Fruit fly (Drosophila melanogaster) whole organism, embryonic: ENCODE results near the gene Dlic.

Source experiments
- Abd-B ChIP-seq: fragments of 200-800 bp; sonication (Bioruptor generic); optimal IDR thresholded peaks from 2 replicates; lab custom pipeline; 2018; ENCODE audit warnings: missing biosample characterization, mild to moderate bottlenecking, missing genetic modification characterization, moderate library complexity
- Atf-2 ChIP-seq: fragments of 200-800 bp; sonication (Bioruptor generic); optimal IDR thresholded peaks from 2 replicates; lab custom pipeline; 2016; ENCODE audit warnings: missing biosample characterization, missing genetic modification characterization
- BEAF-32 ChIP-seq: fragments of 200-800 bp; sonication (Bioruptor generic); optimal IDR thresholded peaks from 3 replicates; lab custom pipeline; 2017; ENCODE audit warnings: missing biosample characterization, missing genetic modification characterization, mild to moderate bottlenecking, moderate library complexity, missing genetic modification reagents
- CG11695 ChIP-seq: fragments of 200-800 bp; sonication (Bioruptor generic); IDR thresholded peaks from 3 replicates; pipeline ENCODE4 v1.3.6; 2022; ENCODE audit warnings: missing biosample characterization, missing genetic modification characterization
- CG14050 ChIP-seq: fragments of 200-800 bp; sonication (Bioruptor generic); IDR thresholded peaks from 3 replicates; pipeline ENCODE4 v1.3.6; 2022; ENCODE audit warnings: missing biosample characterization, missing genetic modification characterization
- CG16863 ChIP-seq: fragments of 200-800 bp; sonication (Bioruptor generic); optimal IDR thresholded peaks from 3 replicates; lab custom pipeline; 2016; ENCODE audit warnings: missing biosample characterization, missing genetic modification characterization
- CG17186 ChIP-seq: fragments of 200-800 bp; sonication (Bioruptor generic); optimal IDR thresholded peaks from 3 replicates; lab custom pipeline; 2017; ENCODE audit warnings: missing biosample characterization, missing genetic modification reagents, missing genetic modification characterization
- CG1832 ChIP-seq: fragments of 200-800 bp; sonication (Bioruptor generic); optimal IDR thresholded peaks from 2 replicates; lab custom pipeline; 2017; ENCODE audit warnings: missing biosample characterization, mild to moderate bottlenecking, missing genetic modification characterization, inconsistent platforms
- CG2889 ChIP-seq: fragments of 200-800 bp; sonication (Bioruptor generic); IDR thresholded peaks from 3 replicates; pipeline ENCODE4 v1.3.6; 2022; ENCODE audit warnings: missing biosample characterization, missing genetic modification characterization
- CG3065 ChIP-seq: fragments of 200-800 bp; sonication (Bioruptor generic); optimal IDR thresholded peaks from 2 replicates; lab custom pipeline; 2016; ENCODE audit warnings: missing biosample characterization, missing genetic modification characterization
- CG31441 ChIP-seq: fragments of 200-800 bp; sonication (Bioruptor generic); IDR thresholded peaks from 2 replicates; pipeline ENCODE4 v1.3.6; 2022; ENCODE audit warnings: missing biosample characterization, missing genetic modification characterization
- CG33213 ChIP-seq: fragments of 200-800 bp; sonication (Bioruptor generic); optimal IDR thresholded peaks from 3 replicates; lab custom pipeline; 2016; ENCODE audit warnings: missing biosample characterization, missing genetic modification characterization
- CG3407 ChIP-seq: fragments of 200-800 bp; sonication (Bioruptor generic); optimal IDR thresholded peaks from 2 replicates; lab custom pipeline; 2018; ENCODE audit warnings: missing biosample characterization, mild to moderate bottlenecking, missing genetic modification characterization
- CG4360 ChIP-seq: fragments of 200-800 bp; sonication (Bioruptor generic); IDR thresholded peaks from 2 replicates; pipeline ENCODE4 v1.3.6; 2022; ENCODE audit warnings: missing biosample characterization, missing genetic modification characterization
- CG4617 ChIP-seq: fragments of 200-800 bp; sonication (Bioruptor generic); optimal IDR thresholded peaks from 3 replicates; lab custom pipeline; 2016; ENCODE audit warnings: missing biosample characterization, missing genetic modification characterization, borderline replicate concordance
- CG4730 ChIP-seq: fragments of 200-800 bp; sonication (Bioruptor generic); IDR thresholded peaks from 2 replicates; pipeline ENCODE4 v1.3.6; 2022; ENCODE audit warnings: missing biosample characterization, missing genetic modification characterization
- CG5953 ChIP-seq: fragments of 200-800 bp; sonication (Bioruptor generic); IDR thresholded peaks from 2 replicates; pipeline ENCODE4 v1.3.6; 2022; ENCODE audit warnings: missing biosample characterization, missing genetic modification characterization
- CG7357 ChIP-seq: fragments of 200-800 bp; sonication (Bioruptor generic); IDR thresholded peaks from 3 replicates; pipeline ENCODE4 v1.3.6; 2022; ENCODE audit warnings: missing biosample characterization, missing genetic modification characterization
- CG8359 ChIP-seq: fragments of 200-800 bp; sonication (Bioruptor generic); optimal IDR thresholded peaks from 2 replicates; lab custom pipeline; 2017; ENCODE audit warnings: missing biosample characterization, mild to moderate bottlenecking, missing genetic modification characterization, borderline replicate concordance
- CHES-1-like ChIP-seq: fragments of 200-800 bp; sonication (Bioruptor generic); optimal IDR thresholded peaks from 2 replicates; lab custom pipeline; 2016; ENCODE audit warnings: missing biosample characterization, missing genetic modification characterization
- Camta ChIP-seq: fragments of 200-800 bp; sonication (Bioruptor generic); optimal IDR thresholded peaks from 2 replicates; lab custom pipeline; 2016; ENCODE audit warnings: missing biosample characterization, missing genetic modification characterization
- E2f2 ChIP-seq: fragments of 200-800 bp; sonication (Bioruptor generic); IDR thresholded peaks from 2 replicates; pipeline ENCODE4 v1.3.6; 2022; ENCODE audit warnings: missing biosample characterization, missing genetic modification characterization
- ERR ChIP-seq: fragments of 200-800 bp; sonication (Bioruptor generic); optimal IDR thresholded peaks from 2 replicates; lab custom pipeline; 2016; ENCODE audit warnings: missing biosample characterization, missing genetic modification characterization
- HLH3B ChIP-seq: fragments of 200-800 bp; sonication (Bioruptor generic); IDR thresholded peaks from 2 replicates; pipeline ENCODE4 v1.3.6; 2022; ENCODE audit warnings: missing biosample characterization, missing genetic modification characterization
- Hand ChIP-seq: fragments of 200-800 bp; sonication (Bioruptor generic); optimal IDR thresholded peaks from 2 replicates; lab custom pipeline; 2017; ENCODE audit warnings: mild to moderate bottlenecking, missing biosample characterization, missing genetic modification reagents, missing genetic modification characterization
- HmgD ChIP-seq: fragments of 200-800 bp; sonication (Bioruptor generic); optimal IDR thresholded peaks from 3 replicates; lab custom pipeline; 2016; ENCODE audit warnings: missing biosample characterization, missing genetic modification characterization
- Hmr ChIP-seq: fragments of 200-800 bp; sonication (Bioruptor generic); optimal IDR thresholded peaks from 3 replicates; lab custom pipeline; 2017; ENCODE audit warnings: mild to moderate bottlenecking, missing biosample characterization, missing genetic modification reagents, missing genetic modification characterization
- Hr39 ChIP-seq: fragments of >200 bp; optimal IDR thresholded peaks from 2 replicates; lab custom pipeline; 2017
- Hr51 ChIP-seq, 2 experiments: fragments of 200-800 bp; sonication (Bioruptor generic); optimal IDR thresholded peaks; 2 replicates in 1 of 2; 3 replicates in 1 of 2; lab custom pipeline; 2016 to 2018; ENCODE audit warnings: missing biosample characterization in 2 of 2, missing genetic modification characterization in 2 of 2, mild to moderate bottlenecking in 1 of 2, moderate library complexity in 1 of 2
- NFAT ChIP-seq: fragments of 200-800 bp; sonication (Bioruptor generic); IDR thresholded peaks from 2 replicates; pipeline ENCODE4 v1.3.6; 2022; ENCODE audit warnings: missing biosample characterization, missing genetic modification characterization
- NK7.1 ChIP-seq: fragments of 200-800 bp; sonication (Bioruptor generic); optimal IDR thresholded peaks from 3 replicates; lab custom pipeline; 2016; ENCODE audit warnings: missing biosample characterization, missing genetic modification characterization
- Nf-YB ChIP-seq: fragments of 200-800 bp; sonication (Bioruptor generic); optimal IDR thresholded peaks from 3 replicates; lab custom pipeline; 2019; ENCODE audit warnings: missing biosample characterization, mild to moderate bottlenecking, missing genetic modification characterization, moderate library complexity
- PHDP ChIP-seq: fragments of 200-800 bp; sonication (Bioruptor generic); optimal IDR thresholded peaks from 3 replicates; lab custom pipeline; 2018; ENCODE audit warnings: missing biosample characterization, mild to moderate bottlenecking, missing genetic modification characterization, moderate library complexity
- Ravus ChIP-seq: fragments of 200-800 bp; sonication (Bioruptor generic); IDR thresholded peaks from 2 replicates; pipeline ENCODE4 v1.3.6; 2022; ENCODE audit warnings: missing biosample characterization, missing genetic modification characterization
- Sin3A ChIP-seq: fragments of >200 bp; optimal IDR thresholded peaks from 2 replicates; lab custom pipeline; 2018
- Usf ChIP-seq: fragments of 200-800 bp; sonication (Bioruptor generic); optimal IDR thresholded peaks from 2 replicates; lab custom pipeline; 2017; ENCODE audit warnings: missing genotype, missing biosample characterization, missing genetic modification characterization
- cad ChIP-seq: fragments of >200 bp; optimal IDR thresholded peaks from 2 replicates; lab custom pipeline; 2017; ENCODE audit warnings: missing biosample characterization, missing genetic modification characterization
- chif ChIP-seq, 2 experiments: fragments of 200-800 bp; sonication (Bioruptor generic); optimal IDR thresholded peaks; 3 replicates each; lab custom pipeline; 2016; ENCODE audit warnings: missing biosample characterization in 2 of 2, missing genetic modification characterization in 2 of 2
- ems ChIP-seq: fragments of 200-800 bp; sonication (Bioruptor generic); optimal IDR thresholded peaks from 3 replicates; lab custom pipeline; 2016; ENCODE audit warnings: missing biosample characterization, missing genetic modification characterization
- ftz-f1 ChIP-seq: fragments of 200-800 bp; sonication (Bioruptor generic); optimal IDR thresholded peaks from 2 replicates; lab custom pipeline; 2016; ENCODE audit warnings: missing biosample characterization, missing genetic modification characterization
- gem ChIP-seq: fragments of 200-800 bp; sonication (Bioruptor generic); optimal IDR thresholded peaks from 2 replicates; lab custom pipeline; 2019; ENCODE audit warnings: missing biosample characterization, mild to moderate bottlenecking, missing genetic modification characterization, moderate library complexity
- gsb ChIP-seq: fragments of 200-800 bp; sonication (Bioruptor generic); IDR thresholded peaks from 2 replicates; pipeline ENCODE4 v1.3.6; 2022; ENCODE audit warnings: missing biosample characterization, missing genetic modification characterization
- gt ChIP-seq: fragments of 200-800 bp; sonication (Bioruptor generic); IDR thresholded peaks from 2 replicates; pipeline ENCODE4 v1.3.6; 2022; ENCODE audit warnings: missing biosample characterization, missing genetic modification characterization
- kay ChIP-seq: fragments of 200-800 bp; sonication (Bioruptor generic); optimal IDR thresholded peaks from 2 replicates; lab custom pipeline; 2016; ENCODE audit warnings: missing biosample characterization, missing genetic modification characterization
- lbe ChIP-seq: fragments of 200-800 bp; sonication (Bioruptor generic); optimal IDR thresholded peaks from 2 replicates; lab custom pipeline; 2016; ENCODE audit warnings: missing biosample characterization, mild to moderate bottlenecking, missing genetic modification characterization
- onecut ChIP-seq: fragments of 200-800 bp; sonication (Bioruptor generic); IDR thresholded peaks from 2 replicates; pipeline ENCODE4 v1.3.6; 2022; ENCODE audit warnings: missing biosample characterization, missing genetic modification characterization
- pfk ChIP-seq: fragments of 200-800 bp; sonication (Bioruptor generic); optimal IDR thresholded peaks from 2 replicates; lab custom pipeline; 2018; ENCODE audit warnings: missing biosample characterization, mild to moderate bottlenecking, missing genetic modification characterization, moderate library complexity
- sd ChIP-seq: fragments of 200-800 bp; sonication (Bioruptor generic); optimal IDR thresholded peaks from 3 replicates; lab custom pipeline; 2018; ENCODE audit warnings: missing biosample characterization, mild to moderate bottlenecking, missing genetic modification characterization, moderate library complexity
- sr ChIP-seq: fragments of 200-800 bp; sonication (Bioruptor generic); IDR thresholded peaks from 3 replicates; pipeline ENCODE4 v1.3.6; 2022; ENCODE audit warnings: missing biosample characterization, missing genetic modification characterization
- tll ChIP-seq, 2 experiments: fragments of 200-800 bp in 1 of 2; fragments of >200 bp in 1 of 2; sonication (Bioruptor generic) in 1 of 2; optimal IDR thresholded peaks; 2 replicates each; lab custom pipeline; 2017 to 2019; ENCODE audit warnings: missing biosample characterization in 2 of 2, missing genetic modification characterization in 2 of 2, mild to moderate bottlenecking in 1 of 2, moderate library complexity in 1 of 2
- twi ChIP-seq: fragments of 200-800 bp; optimal IDR thresholded peaks from 2 replicates; lab custom pipeline; 2019; ENCODE audit warnings: missing biosample characterization, mild to moderate bottlenecking, missing genetic modification characterization, moderate library complexity
- vfl ChIP-seq: fragments of 200-800 bp; sonication (Bioruptor generic); optimal IDR thresholded peaks from 2 replicates; lab custom pipeline; 2016; ENCODE audit warnings: missing biosample characterization, missing genetic modification characterization
- vnd ChIP-seq: fragments of 200-800 bp; sonication (Bioruptor generic); IDR thresholded peaks from 3 replicates; pipeline ENCODE4 v1.3.6; 2022; ENCODE audit warnings: missing biosample characterization, missing genetic modification characterization; ENCODE audit not compliant: partially characterized antibody

Gene Dlic

dm6 chrX:11149201-11149600 is 5.0 kb upstream of the Dlic start, which contains the start of gene Lint-1 (continued):
- TF ChIP-seq gsb (GFP tag; lab: Robert Waterston, UW): no peak
- no peak for TF ChIP-seq gt (GFP tag; lab: Robert Waterston, UW)
- TF ChIP-seq pfk: peak; percentile 85
- no peak for TF ChIP-seq Hr39 (lab: Kevin White, UChicago)
- TF ChIP-seq CG33213: no peak
- TF ChIP-seq vnd (GFP tag; lab: Robert Waterston, UW): no peak
- TF ChIP-seq Ravus: no peak
- peak; percentile 26 for TF ChIP-seq Camta (GFP tag; lab: Kevin White, UChicago)
- TF ChIP-seq CG5953 (GFP tag; lab: Robert Waterston, UW): no peak
- no peak for TF ChIP-seq Nf-YB (GFP tag; lab: Kevin White, UChicago)
- TF ChIP-seq CG17186 (GFP tag; lab: Kevin White, UChicago): no peak
- no peak for TF ChIP-seq NK7.1 (GFP tag; lab: Kevin White, UChicago)
- TF ChIP-seq ERR: no peak
- no peak for TF ChIP-seq CG14050 (GFP tag; lab: Robert Waterston, UW)
- peak; percentile 6 for TF ChIP-seq Hmr (GFP tag; lab: Kevin White, UChicago)
- no peak for TF ChIP-seq HmgD (GFP tag; lab: Kevin White, UChicago)
- TF ChIP-seq CG3407 (GFP tag; lab: Kevin White, UChicago): no peak
- TF ChIP-seq PHDP (tag; lab: Kevin White, UChicago): no peak
- TF ChIP-seq CHES-1-like (GFP tag; lab: Kevin White, UChicago): no peak
- no peak for TF ChIP-seq CG4360 (GFP tag; lab: Robert Waterston, UW)
- TF ChIP-seq twi (tag; lab: Kevin White, UChicago): no peak
- no peak for TF ChIP-seq Hr51 (GFP tag; optimal IDR thresholded peaks at IDR 0.05; lab: Kevin White, UChicago)
- no peak for TF ChIP-seq CG3065 (GFP tag; lab: Kevin White, UChicago)
- TF ChIP-seq CG4730 (GFP tag; lab: Robert Waterston, UW): no peak
- no peak for TF ChIP-seq CG16863 (GFP tag; lab: Kevin White, UChicago)
- no peak for TF ChIP-seq onecut (GFP tag; lab: Robert Waterston, UW)
- no peak for TF ChIP-seq chif (GFP tag; optimal IDR thresholded peaks at IDR 0.05; lab: Kevin White, UChicago)
- TF ChIP-seq CG8359 (GFP tag; lab: Kevin White, UChicago): no peak
- peak; percentile 21; the same call in 1 of the 2 replicates for TF ChIP-seq E2f2 (GFP tag; lab: Robert Waterston, UW)
- no peak for TF ChIP-seq CG1832 (GFP tag; lab: Kevin White, UChicago)
- TF ChIP-seq lbe (GFP tag; lab: Kevin White, UChicago): no peak
- TF ChIP-seq kay (GFP tag; lab: Kevin White, UChicago): no peak
- TF ChIP-seq vfl (GFP tag; lab: Kevin White, UChicago): peak; percentile 6
- no peak for TF ChIP-seq CG2889 (GFP tag; lab: Robert Waterston, UW)
- peak; percentile 65 for TF ChIP-seq CG4617 (GFP tag; lab: Kevin White, UChicago)
- no peak for TF ChIP-seq ems (GFP tag; lab: Kevin White, UChicago)
- peak; percentile 37 for TF ChIP-seq BEAF-32 (GFP tag; lab: Kevin White, UChicago)
- no peak for TF ChIP-seq sd (tag; lab: Kevin White, UChicago)
- TF ChIP-seq sr (GFP tag; lab: Robert Waterston, UW): no peak
- TF ChIP-seq tll (GFP tag; optimal IDR thresholded peaks at IDR 0.05; lab: Kevin White, UChicago): no peak
- TF ChIP-seq Abd-B: no peak
- peak; percentile 38 for TF ChIP-seq gem (tag; lab: Kevin White, UChicago)
- TF ChIP-seq cad (GFP tag; lab: Kevin White, UChicago): no peak
- TF ChIP-seq ftz-f1: no peak
- TF ChIP-seq CG7357 (GFP tag; lab: Robert Waterston, UW): peak; percentile 47; the same call in 1 of the 3 replicates
- 0 out of 2 replicates have a peak, but pooled peaks have one; percentile 45 for TF ChIP-seq NFAT (GFP tag; lab: Robert Waterston, UW)
- TF ChIP-seq CG31441 (GFP tag; lab: Robert Waterston, UW): no peak
- no peak for TF ChIP-seq HLH3B
- no peak for TF ChIP-seq Hand (GFP tag; lab: Kevin White, UChicago)
- no peak for TF ChIP-seq CG11695 (GFP tag; lab: Robert Waterston, UW)
- no peak for TF ChIP-seq Sin3A (lab: Kevin White, UChicago)
- TF ChIP-seq Atf-2: no peak
- no peak for TF ChIP-seq Usf (GFP tag; lab: Kevin White, UChicago)
